Worm (Caenorhabditis elegans) whole organism, late embryonic: ENCODE results near the gene ncx-9.

Source experiments
- C08G9.2 ChIP-seq: sonication (generic microtip); optimal IDR thresholded peaks from 2 replicates; lab custom pipeline; 2016; ENCODE audit warnings: mild to moderate bottlenecking, missing genetic modification characterization, moderate library complexity, missing compliant biosample characterization
- C38D4.7 ChIP-seq: fragments of 200-800 bp; sonication (Bioruptor generic); optimal IDR thresholded peaks from 2 replicates; lab custom pipeline; 2018; ENCODE audit warnings: mild to moderate bottlenecking, missing genetic modification characterization, moderate library complexity, missing compliant biosample characterization
- F13H6.1 ChIP-seq: sonication (generic microtip); optimal IDR thresholded peaks from 2 replicates; lab custom pipeline; 2016; ENCODE audit warnings: missing genetic modification characterization, missing compliant biosample characterization
- K02D7.2 ChIP-seq: sonication (generic microtip); optimal IDR thresholded peaks from 2 replicates; lab custom pipeline; 2017; ENCODE audit warnings: mild to moderate bottlenecking, missing genetic modification characterization, missing compliant biosample characterization
- ahr-1 ChIP-seq: sonication (generic microtip); optimal IDR thresholded peaks from 2 replicates; lab custom pipeline; 2016; ENCODE audit warnings: missing genetic modification characterization, missing compliant biosample characterization
- ceh-19 ChIP-seq: fragments of 200-800 bp; sonication (Bioruptor generic); optimal IDR thresholded peaks from 2 replicates; lab custom pipeline; 2018; ENCODE audit warnings: mild to moderate bottlenecking, missing genetic modification characterization, missing compliant biosample characterization
- ceh-22 ChIP-seq: sonication (generic microtip); optimal IDR thresholded peaks from 2 replicates; lab custom pipeline; 2017; ENCODE audit warnings: missing biosample characterization, missing genetic modification characterization
- ceh-24 ChIP-seq: sonication (generic microtip); optimal IDR thresholded peaks from 2 replicates; lab custom pipeline; 2016; ENCODE audit warnings: mild to moderate bottlenecking, missing genetic modification characterization, missing compliant biosample characterization
- ceh-30 ChIP-seq: fragments of 150-350 bp; optimal IDR thresholded peaks from 2 replicates; lab custom pipeline; 2014; ENCODE audit warnings: missing biosample characterization, missing genetic modification characterization
- ceh-48 ChIP-seq: sonication (generic microtip); optimal IDR thresholded peaks from 2 replicates; lab custom pipeline; 2016; ENCODE audit warnings: missing genetic modification characterization, inconsistent platforms, missing compliant biosample characterization
- ceh-6 ChIP-seq: fragments of 200-800 bp; sonication (Bioruptor generic); optimal IDR thresholded peaks from 2 replicates; lab custom pipeline; 2018; ENCODE audit warnings: mild to moderate bottlenecking, missing genetic modification characterization, missing compliant biosample characterization
- ceh-9 ChIP-seq: sonication (generic microtip); optimal IDR thresholded peaks from 2 replicates; lab custom pipeline; 2016; ENCODE audit warnings: mild to moderate bottlenecking, missing genetic modification characterization, inconsistent platforms, missing compliant biosample characterization
- elt-2 ChIP-seq: sonication (generic microtip); optimal IDR thresholded peaks from 2 replicates; lab custom pipeline; 2016; ENCODE audit warnings: missing genetic modification reagents, missing genetic modification characterization, missing compliant biosample characterization
- fkh-6 ChIP-seq: sonication (generic microtip); optimal IDR thresholded peaks from 2 replicates; lab custom pipeline; 2016; ENCODE audit warnings: missing genetic modification characterization, missing compliant biosample characterization
- gmeb-2 ChIP-seq: sonication (generic microtip); optimal IDR thresholded peaks from 2 replicates; lab custom pipeline; 2016; ENCODE audit warnings: missing genetic modification characterization, inconsistent platforms, missing compliant biosample characterization
- hlh-15 ChIP-seq: sonication (generic microtip); optimal IDR thresholded peaks from 2 replicates; lab custom pipeline; 2016; ENCODE audit warnings: missing genetic modification characterization, missing compliant biosample characterization
- hlh-6 ChIP-seq: sonication (generic microtip); optimal IDR thresholded peaks from 2 replicates; lab custom pipeline; 2016; ENCODE audit warnings: missing genotype, missing genetic modification characterization, missing compliant biosample characterization
- hlh-8 ChIP-seq: sonication (generic microtip); optimal IDR thresholded peaks from 2 replicates; lab custom pipeline; 2016; ENCODE audit warnings: missing genotype, missing genetic modification characterization, missing compliant biosample characterization
- lim-6 ChIP-seq: sonication (generic microtip); optimal IDR thresholded peaks from 2 replicates; lab custom pipeline; 2016; ENCODE audit warnings: missing genetic modification characterization, missing compliant biosample characterization
- nhr-11 ChIP-seq: fragments of 150-350 bp; optimal IDR thresholded peaks from 2 replicates; lab custom pipeline; 2014; ENCODE audit warnings: missing biosample characterization, missing genetic modification characterization
- nhr-232 ChIP-seq: sonication (generic microtip); optimal IDR thresholded peaks from 2 replicates; lab custom pipeline; 2016; ENCODE audit warnings: missing genetic modification characterization, missing compliant biosample characterization
- npax-4 ChIP-seq: sonication (generic microtip); optimal IDR thresholded peaks from 2 replicates; lab custom pipeline; 2016; ENCODE audit warnings: missing genetic modification characterization, missing compliant biosample characterization
- pat-9 ChIP-seq: fragments of 200-800 bp; sonication (Bioruptor generic); optimal IDR thresholded peaks from 2 replicates; lab custom pipeline; 2018; ENCODE audit warnings: mild to moderate bottlenecking, missing genetic modification characterization, moderate library complexity, missing compliant biosample characterization
- pax-1 ChIP-seq: fragments of 150-350 bp; optimal IDR thresholded peaks from 2 replicates; lab custom pipeline; 2014; ENCODE audit warnings: missing biosample characterization, missing genetic modification characterization
- pha-2 ChIP-seq: sonication (generic microtip); optimal IDR thresholded peaks from 2 replicates; lab custom pipeline; 2017; ENCODE audit warnings: mild to moderate bottlenecking, missing genetic modification characterization, missing compliant biosample characterization
- pqm-1 ChIP-seq: sonication (generic microtip); optimal IDR thresholded peaks from 2 replicates; lab custom pipeline; 2016; ENCODE audit warnings: missing genetic modification characterization, missing compliant biosample characterization
- pros-1 ChIP-seq: fragments of 150-350 bp; optimal IDR thresholded peaks from 2 replicates; lab custom pipeline; 2014; ENCODE audit warnings: missing biosample characterization, missing genetic modification reagents, missing genetic modification characterization
- ref-2 ChIP-seq: sonication (generic microtip); optimal IDR thresholded peaks from 2 replicates; lab custom pipeline; 2016; ENCODE audit warnings: missing genetic modification characterization, missing compliant biosample characterization
- rnt-1 ChIP-seq: sonication (generic microtip); optimal IDR thresholded peaks from 2 replicates; lab custom pipeline; 2016; ENCODE audit warnings: missing genetic modification characterization, missing compliant biosample characterization
- syd-9 ChIP-seq: sonication (generic microtip); optimal IDR thresholded peaks from 2 replicates; lab custom pipeline; 2016; ENCODE audit warnings: mild to moderate bottlenecking, missing genetic modification characterization, moderate library complexity, missing compliant biosample characterization
- ttx-3 ChIP-seq: sonication (generic microtip); optimal IDR thresholded peaks from 2 replicates; lab custom pipeline; 2016; ENCODE audit warnings: missing genetic modification reagents, missing genetic modification characterization, missing compliant biosample characterization
- unc-42 ChIP-seq: sonication (generic microtip); optimal IDR thresholded peaks from 2 replicates; lab custom pipeline; 2016; ENCODE audit warnings: missing genotype, missing genetic modification characterization, missing compliant biosample characterization
- unc-86 ChIP-seq: sonication (generic microtip); optimal IDR thresholded peaks from 2 replicates; lab custom pipeline; 2016; ENCODE audit warnings: missing genetic modification characterization, missing compliant biosample characterization
- zip-5 ChIP-seq: sonication (generic microtip); optimal IDR thresholded peaks from 2 replicates; lab custom pipeline; 2016; ENCODE audit warnings: missing genetic modification characterization, missing compliant biosample characterization
- ztf-16 ChIP-seq: sonication (generic microtip); optimal IDR thresholded peaks from 2 replicates; lab custom pipeline; 2017; ENCODE audit warnings: missing genetic modification characterization, missing compliant biosample characterization

Gene ncx-9

DNA sequence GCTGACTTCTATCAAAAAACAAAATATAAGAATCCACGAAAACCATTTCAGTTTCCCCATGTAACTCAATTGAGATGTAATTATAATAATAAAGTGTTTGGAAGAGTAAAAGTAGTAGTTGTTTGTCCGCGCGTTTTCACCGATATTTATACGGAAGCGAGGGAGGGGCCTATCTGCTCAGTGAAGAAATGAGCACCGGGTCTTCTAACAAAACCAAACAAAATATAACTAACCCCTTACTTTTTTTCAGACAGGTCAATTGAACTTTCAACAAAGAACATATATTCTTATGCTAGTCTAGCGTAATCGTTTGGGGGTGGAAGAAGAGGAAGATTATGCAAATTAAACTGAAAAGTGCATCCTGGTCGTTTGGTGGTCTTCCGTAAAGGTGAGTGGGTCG is at the start of gene ncx-9:
Gene ncx-9 (minus strand): TSS at position 101 of the 400 bp plus-strand sequence.
- TF ChIP-seq rnt-1 (tag; lab: Kevin White, UChicago) (no peak), zip-5 (no peak), pax-1 (tag; lab: Kevin White, UChicago) (no peak), nhr-232 (tag; lab: Kevin White, UChicago) (no peak), unc-42 (tag; lab: Kevin White, UChicago) (no peak), ref-2 (tag; lab: Kevin White, UChicago) (no peak), ceh-22 (tag; lab: Kevin White, UChicago) (no peak), elt-2 (tag; lab: Kevin White, UChicago) (no peak), ztf-16 (tag; lab: Kevin White, UChicago) (no peak), K02D7.2 (tag; lab: Kevin White, UChicago) (no peak)

DNA sequence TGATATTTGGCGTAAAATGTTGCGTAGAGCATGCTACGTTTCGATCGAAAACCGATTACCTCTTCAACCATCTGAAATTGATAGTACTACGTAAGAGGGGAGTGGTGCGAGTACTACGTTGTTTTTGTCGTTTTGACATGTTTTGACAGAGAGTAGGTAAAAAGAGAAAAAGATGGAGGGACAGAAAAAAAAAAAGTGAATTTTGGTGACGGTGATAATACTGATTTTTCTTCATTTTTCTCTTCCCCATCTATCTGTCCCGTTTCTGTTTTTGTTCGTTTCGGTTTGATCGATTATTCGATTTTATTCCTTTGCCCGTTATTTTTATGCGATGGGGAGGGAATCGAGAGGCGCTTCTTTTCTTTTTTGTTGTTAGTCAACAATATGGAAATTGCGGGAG is 45.9 kb upstream of the ncx-9 start, which contains the start of gene K11D12.8:
Gene K11D12.8 (minus strand): TSS at position 77 of the 400 bp plus-strand sequence.
- TF ChIP-seq ceh-48 (no peak), ahr-1 (tag; lab: Kevin White, UChicago) (no peak), gmeb-2 (tag; lab: Kevin White, UChicago) (no peak), ceh-19 (GFP tag; lab: Kevin White, UChicago) (no peak), rnt-1 (tag; lab: Kevin White, UChicago) (no peak), ceh-22 (tag; lab: Kevin White, UChicago) (no peak), nhr-11 (tag; lab: Kevin White, UChicago) (no peak), ttx-3 (tag; lab: Kevin White, UChicago) (no peak), unc-42 (tag; lab: Kevin White, UChicago) (no peak), syd-9 (tag; lab: Kevin White, UChicago) (no peak), ztf-16 (tag; lab: Kevin White, UChicago) (no peak), pqm-1 (tag; lab: Kevin White, UChicago) (no peak)

DNA sequence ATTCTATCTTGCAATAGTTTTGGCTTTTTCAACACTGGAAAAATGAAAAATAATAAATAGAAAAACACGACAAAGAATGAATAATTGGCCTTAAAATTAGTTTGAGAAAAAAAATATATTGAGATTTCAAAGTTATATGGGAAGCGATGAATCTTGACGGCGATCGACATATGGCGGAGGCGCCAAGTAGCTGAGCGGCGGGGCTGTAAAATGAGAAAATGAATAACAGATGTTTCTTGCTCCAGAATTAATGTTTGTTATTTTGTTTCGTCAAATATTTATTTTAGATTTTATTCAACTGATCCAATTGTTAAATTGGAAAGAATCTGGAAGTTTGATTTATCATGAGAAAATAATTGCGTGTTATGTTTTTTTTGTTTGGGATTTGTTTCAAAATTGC is 44.5 kb upstream of the ncx-9 start, which contains the start of gene K11D12.11:
Gene K11D12.11 (minus strand): TSS at position 42 of the 400 bp plus-strand sequence.
- TF ChIP-seq pha-2 (tag; lab: Kevin White, UChicago), result no peak
- TF ChIP-seq ztf-16 (tag; lab: Kevin White, UChicago), result no peak
- TF ChIP-seq hlh-8 (tag; lab: Kevin White, UChicago), result peak; percentile 75
- no peak for TF ChIP-seq nhr-11 (tag; lab: Kevin White, UChicago)

DNA sequence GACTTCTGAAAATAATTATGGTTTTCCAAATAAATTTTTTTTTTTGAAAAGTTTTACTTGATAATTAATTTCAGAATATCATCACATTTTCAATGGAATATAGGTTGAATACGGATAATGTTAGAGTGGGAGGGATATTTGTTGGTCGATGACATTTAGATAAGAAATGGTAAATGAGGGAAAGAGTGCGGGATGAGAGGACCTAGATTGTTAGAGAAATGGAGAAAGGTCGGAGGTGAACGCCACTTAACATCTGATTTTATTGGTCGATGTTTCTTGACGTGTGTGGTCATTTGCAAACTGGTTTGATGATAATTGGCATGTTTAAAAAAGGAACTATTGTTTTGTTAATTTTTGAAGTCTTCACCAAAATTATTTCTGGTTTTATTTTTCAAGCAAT is 43.4 kb upstream of the ncx-9 start:
- TF ChIP-seq pros-1 (no peak), C08G9.2 (tag; lab: Kevin White, UChicago) (no peak), hlh-6 (tag; lab: Kevin White, UChicago) (no peak), fkh-6 (tag; lab: Kevin White, UChicago) (no peak), hlh-15 (no peak), ceh-30 (tag; lab: Kevin White, UChicago) (no peak), C38D4.7 (GFP tag; lab: Kevin White, UChicago) (no peak), ceh-6 (GFP tag; lab: Kevin White, UChicago) (no peak), ceh-24 (tag; lab: Kevin White, UChicago) (no peak), lim-6 (tag; lab: Kevin White, UChicago) (no peak)

DNA sequence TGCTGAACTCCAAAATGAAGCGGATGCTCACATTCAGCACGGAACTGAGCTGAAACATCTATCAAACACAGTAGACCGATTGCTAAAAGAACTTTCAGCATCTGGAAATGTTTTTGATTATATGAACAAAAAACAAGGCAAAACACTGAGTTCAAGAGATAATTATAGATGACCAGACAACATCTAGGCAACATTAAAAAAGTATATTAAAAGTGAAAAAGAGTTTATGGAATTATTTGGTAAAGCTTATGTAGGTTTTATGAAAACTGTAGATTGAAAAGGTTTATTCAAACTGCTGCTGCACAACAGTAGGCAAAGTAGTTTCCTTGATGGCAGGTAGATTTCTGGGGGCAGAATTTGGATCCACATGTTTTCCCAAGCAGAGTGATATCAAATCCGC is 41.3 kb upstream of the ncx-9 start, which contains the start of gene K11D12.7:
Gene K11D12.7 (minus strand): TSS at position 101 of the 400 bp plus-strand sequence.
- TF ChIP-seq ceh-30 (tag; lab: Kevin White, UChicago) (no peak), pat-9 (tag; lab: Kevin White, UChicago) (no peak), ceh-9 (tag; lab: Kevin White, UChicago) (no peak), ceh-19 (GFP tag; lab: Kevin White, UChicago) (no peak), hlh-8 (tag; lab: Kevin White, UChicago) (no peak), npax-4 (tag; lab: Kevin White, UChicago) (no peak), F13H6.1 (tag; lab: Kevin White, UChicago) (no peak), unc-86 (tag; lab: Kevin White, UChicago) (no peak), syd-9 (tag; lab: Kevin White, UChicago) (no peak)
